Fruit fly (Drosophila melanogaster) whole organism, pupa: Measurements from ENCODE around the gene CG10286.

Experiments used
- CG10348 ChIP-seq: fragments of 200-800 bp; sonication (Bioruptor generic); IDR thresholded peaks from 2 replicates; pipeline ENCODE4 v1.3.6; 2022; ENCODE audit warnings: missing biosample characterization, missing genetic modification characterization
- CG12605 ChIP-seq: fragments of 200-800 bp; sonication (Bioruptor generic); IDR thresholded peaks from 2 replicates; pipeline ENCODE4 v1.3.6; 2022; ENCODE audit warnings: missing biosample characterization, missing genetic modification characterization
- CG13204 ChIP-seq: fragments of 200-800 bp; sonication (Bioruptor generic); optimal IDR thresholded peaks from 2 replicates; lab custom pipeline; 2018; ENCODE audit warnings: missing biosample characterization, mild to moderate bottlenecking, missing genetic modification characterization, moderate library complexity
- CG14655 ChIP-seq: fragments of 200-800 bp; sonication (Bioruptor generic); optimal IDR thresholded peaks from 3 replicates; lab custom pipeline; 2017; ENCODE audit warnings: mild to moderate bottlenecking, missing biosample characterization, missing genetic modification reagents, missing genetic modification characterization
- CG15710 ChIP-seq: fragments of 200-800 bp; sonication (Bioruptor generic); optimal IDR thresholded peaks from 2 replicates; lab custom pipeline; 2018; ENCODE audit warnings: missing biosample characterization, mild to moderate bottlenecking, missing genetic modification characterization, moderate library complexity
- CG17806 ChIP-seq: fragments of 200-800 bp; sonication (Bioruptor generic); optimal IDR thresholded peaks from 2 replicates; lab custom pipeline; 2018; ENCODE audit warnings: missing biosample characterization, mild to moderate bottlenecking, missing genetic modification characterization, moderate library complexity
- CG32121 ChIP-seq: fragments of 200-800 bp; sonication (Bioruptor generic); IDR thresholded peaks from 2 replicates; pipeline ENCODE4 v1.3.6; 2022; ENCODE audit warnings: missing biosample characterization, missing genetic modification characterization
- CG34367 ChIP-seq: fragments of 200-800 bp; sonication (Bioruptor generic); optimal IDR thresholded peaks from 2 replicates; lab custom pipeline; 2018; ENCODE audit warnings: missing biosample characterization, mild to moderate bottlenecking, missing genetic modification characterization
- CG4496 ChIP-seq: fragments of 200-800 bp; sonication (Bioruptor generic); IDR thresholded peaks from 3 replicates; pipeline ENCODE4 v1.3.6; 2022; ENCODE audit warnings: missing biosample characterization, missing genetic modification characterization
- CG8159 ChIP-seq: fragments of 200-800 bp; sonication (Bioruptor generic); optimal IDR thresholded peaks from 3 replicates; lab custom pipeline; 2018; ENCODE audit warnings: missing biosample characterization, mild to moderate bottlenecking, missing genetic modification characterization, moderate library complexity
- CG8301 ChIP-seq: fragments of 200-800 bp; sonication (Bioruptor generic); optimal IDR thresholded peaks from 2 replicates; lab custom pipeline; 2018; ENCODE audit warnings: missing biosample characterization, mild to moderate bottlenecking, missing genetic modification characterization
- CG9948 ChIP-seq: fragments of 200-800 bp; sonication (Bioruptor generic); optimal IDR thresholded peaks from 2 replicates; lab custom pipeline; 2018; ENCODE audit warnings: missing biosample characterization, mild to moderate bottlenecking, missing genetic modification characterization, moderate library complexity
- D1 ChIP-seq: fragments of 200-800 bp; sonication (Bioruptor generic); optimal IDR thresholded peaks from 2 replicates; lab custom pipeline; 2018; ENCODE audit warnings: missing biosample characterization, mild to moderate bottlenecking, missing genetic modification characterization, moderate library complexity
- EcR ChIP-seq: fragments of 200-800 bp; sonication (Bioruptor generic); optimal IDR thresholded peaks from 3 replicates; lab custom pipeline; 2019; ENCODE audit warnings: missing biosample characterization, missing genetic modification characterization, mild to moderate bottlenecking, moderate library complexity, missing genetic modification reagents
- Ets98B ChIP-seq: fragments of 200-800 bp; sonication (Bioruptor generic); IDR thresholded peaks from 2 replicates; pipeline ENCODE4 v1.3.6; 2022; ENCODE audit warnings: missing biosample characterization, missing genetic modification characterization
- Pif1A ChIP-seq: fragments of 200-800 bp; sonication (Bioruptor generic); optimal IDR thresholded peaks from 3 replicates; lab custom pipeline; 2016; ENCODE audit warnings: missing biosample characterization, missing genetic modification characterization
- Pif1B ChIP-seq: fragments of 200-800 bp; sonication (Bioruptor generic); optimal IDR thresholded peaks from 3 replicates; lab custom pipeline; 2016; ENCODE audit warnings: missing biosample characterization, missing genetic modification characterization
- Snoo ChIP-seq: fragments of 200-800 bp; sonication (Bioruptor generic); optimal IDR thresholded peaks from 3 replicates; lab custom pipeline; 2017; ENCODE audit warnings: missing biosample characterization, mild to moderate bottlenecking, missing genetic modification characterization, inconsistent platforms
- fd96Ca ChIP-seq: fragments of 200-800 bp; sonication (Bioruptor generic); IDR thresholded peaks from 3 replicates; pipeline ENCODE4 v1.3.6; 2022; ENCODE audit warnings: missing biosample characterization, missing genetic modification characterization
- gl ChIP-seq: fragments of 200-800 bp; sonication (Bioruptor generic); optimal IDR thresholded peaks from 2 replicates; lab custom pipeline; 2018; ENCODE audit warnings: missing biosample characterization, mild to moderate bottlenecking, missing genetic modification characterization
- rn ChIP-seq: fragments of 200-800 bp; sonication (Bioruptor generic); IDR thresholded peaks from 2 replicates; pipeline ENCODE4 v1.3.6; 2022; ENCODE audit warnings: missing biosample characterization, missing genetic modification characterization

The CG10286 gene

DNA sequence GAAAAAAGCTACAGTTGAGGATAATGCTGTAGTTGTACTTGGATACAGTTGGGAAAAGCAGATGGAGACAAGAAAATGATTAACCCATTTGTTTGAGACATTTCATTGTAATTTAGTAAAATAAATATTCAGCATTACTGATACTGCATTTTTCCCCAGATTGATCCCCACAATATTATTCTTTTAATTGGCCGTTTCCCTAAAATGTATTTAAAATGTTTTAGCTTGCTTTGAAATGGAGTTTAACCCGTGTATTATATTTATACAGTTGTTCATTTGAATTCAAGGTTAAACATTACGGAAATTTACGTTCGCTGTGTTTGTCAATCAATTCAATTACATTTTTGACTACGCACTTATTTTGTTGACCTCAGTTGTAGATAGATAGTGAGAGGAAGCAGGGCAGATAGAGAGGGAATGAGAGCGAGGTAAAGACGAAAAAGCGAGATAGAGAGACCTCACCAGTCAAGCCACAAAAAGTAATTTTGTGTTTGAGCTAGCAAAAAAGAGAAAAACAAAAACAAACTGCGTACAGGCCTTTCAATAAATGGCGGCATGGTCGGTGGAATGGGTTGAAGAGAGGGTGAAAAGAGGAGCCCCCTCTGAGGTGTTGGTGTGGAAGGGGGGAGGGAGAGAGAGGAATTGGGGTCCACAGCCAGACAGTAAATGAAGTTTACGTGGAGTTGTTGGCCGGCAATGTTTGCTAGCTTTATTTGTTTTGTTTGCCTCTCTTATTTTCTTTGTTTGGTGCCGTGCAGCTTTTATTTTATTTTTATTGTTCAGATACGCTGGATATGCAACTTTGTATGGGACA lies 41.9 kb downstream of the CG10286 start:
- TF ChIP-seq Pif1A (GFP tag; lab: Kevin White, UChicago) (peak; percentile 71), CG14655 (peak; percentile 91), CG34367 (tag; lab: Kevin White, UChicago) (peak; percentile 63), CG8159 (peak; percentile 86), CG17806 (tag; lab: Kevin White, UChicago) (peak; percentile 76), CG8301 (tag; lab: Kevin White, UChicago) (peak; percentile 87), Pif1B (GFP tag; lab: Kevin White, UChicago) (peak; percentile 67), CG4496 (GFP tag; lab: Robert Waterston, UW) (peak; percentile 65), CG9948 (tag; lab: Kevin White, UChicago) (peak; percentile 85), CG12605 (GFP tag; lab: Robert Waterston, UW) (peak; percentile 79), gl (peak; percentile 90), Snoo (tag; lab: Kevin White, UChicago) (peak; percentile 71), CG15710 (tag; lab: Kevin White, UChicago) (peak; percentile 75), Ets98B (GFP tag; lab: Robert Waterston, UW) (peak; percentile 70), EcR (GFP tag; lab: Kevin White, UChicago) (peak; percentile 95), D1 (peak; percentile 83), CG13204 (GFP tag; lab: Kevin White, UChicago) (peak; percentile 80), CG32121 (GFP tag; lab: Robert Waterston, UW) (peak; percentile 47), rn (peak; percentile 4; the same call in 1 of the 2 replicates), fd96Ca (GFP tag; lab: Robert Waterston, UW) (peak; percentile 82), CG10348 (GFP tag; lab: Robert Waterston, UW) (0 out of 2 replicates have a peak, but pooled peaks have one; percentile 6)

DNA sequence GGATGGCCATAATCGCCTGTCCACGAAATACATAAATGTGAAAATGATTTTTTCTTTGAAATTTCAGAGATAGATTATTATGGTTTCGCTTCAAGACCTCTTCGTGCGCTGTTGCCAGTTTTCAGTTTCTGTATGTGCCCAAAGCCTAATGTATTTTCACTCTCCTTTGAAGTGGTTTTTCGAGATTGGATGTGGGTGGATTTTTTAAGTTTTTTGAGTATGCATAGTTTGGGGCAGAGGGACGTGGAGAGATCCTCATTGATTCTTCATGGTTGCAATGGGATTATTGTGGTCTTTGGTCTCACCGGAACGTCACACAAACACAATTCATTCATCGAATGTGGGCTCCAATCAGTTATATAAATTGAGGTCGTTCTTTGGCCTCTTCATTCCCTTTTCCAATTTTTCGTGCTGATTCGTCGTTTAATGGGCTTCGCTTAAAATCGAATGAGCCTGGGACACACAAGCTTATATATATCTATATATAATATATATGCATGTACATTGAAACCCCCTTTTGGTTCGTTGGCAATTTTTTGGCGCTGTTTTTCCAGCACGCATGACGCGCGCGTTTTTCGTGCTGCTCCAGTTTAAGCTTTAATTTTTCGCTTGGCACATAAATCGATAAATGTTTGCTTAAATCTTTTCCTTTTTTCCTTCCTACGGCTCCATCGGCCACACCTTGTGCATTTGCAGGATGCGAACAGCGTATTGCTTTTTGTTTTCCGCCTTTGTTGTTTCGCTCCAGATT lies 42.9 kb downstream of the CG10286 start:
- no peak for TF ChIP-seq Snoo (tag; lab: Kevin White, UChicago)
- TF ChIP-seq CG4496 (GFP tag; lab: Robert Waterston, UW): no peak
- no peak for TF ChIP-seq CG17806 (tag; lab: Kevin White, UChicago)
- TF ChIP-seq CG32121 (GFP tag; lab: Robert Waterston, UW): no peak
- TF ChIP-seq CG10348 (GFP tag; lab: Robert Waterston, UW): no peak

DNA sequence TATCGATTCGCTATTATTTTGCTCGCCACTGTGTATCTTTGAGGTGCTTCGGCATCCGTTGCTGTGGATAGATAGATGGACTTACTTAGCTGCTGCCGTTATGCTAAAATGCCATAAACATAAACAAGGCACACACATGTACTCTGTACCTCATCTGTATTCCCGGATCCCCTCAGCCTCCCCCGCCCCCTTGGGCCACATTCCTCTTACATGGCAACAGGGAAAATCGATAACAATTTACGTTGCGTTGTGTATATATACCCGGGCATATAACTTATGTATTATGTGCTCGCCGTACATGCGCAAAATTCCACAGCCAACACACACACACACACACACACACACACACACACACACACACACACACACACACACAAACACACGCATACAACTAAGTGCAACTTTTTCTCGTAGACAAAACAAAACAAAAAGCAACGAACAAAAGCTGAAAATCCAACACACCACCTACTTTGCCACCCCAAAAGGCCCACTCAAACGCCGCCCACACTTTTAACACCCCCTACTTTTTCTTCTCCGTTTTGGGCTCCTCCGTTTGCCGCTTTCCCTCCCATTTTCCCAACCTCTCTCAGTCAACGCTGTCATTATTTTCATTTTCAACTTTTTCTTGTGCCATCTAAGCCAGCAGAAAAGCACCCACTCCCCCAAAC lies 45.1 kb downstream of the CG10286 start:
- TF ChIP-seq Pif1A (GFP tag; lab: Kevin White, UChicago): no peak
- peak; percentile 18 for TF ChIP-seq CG14655

DNA sequence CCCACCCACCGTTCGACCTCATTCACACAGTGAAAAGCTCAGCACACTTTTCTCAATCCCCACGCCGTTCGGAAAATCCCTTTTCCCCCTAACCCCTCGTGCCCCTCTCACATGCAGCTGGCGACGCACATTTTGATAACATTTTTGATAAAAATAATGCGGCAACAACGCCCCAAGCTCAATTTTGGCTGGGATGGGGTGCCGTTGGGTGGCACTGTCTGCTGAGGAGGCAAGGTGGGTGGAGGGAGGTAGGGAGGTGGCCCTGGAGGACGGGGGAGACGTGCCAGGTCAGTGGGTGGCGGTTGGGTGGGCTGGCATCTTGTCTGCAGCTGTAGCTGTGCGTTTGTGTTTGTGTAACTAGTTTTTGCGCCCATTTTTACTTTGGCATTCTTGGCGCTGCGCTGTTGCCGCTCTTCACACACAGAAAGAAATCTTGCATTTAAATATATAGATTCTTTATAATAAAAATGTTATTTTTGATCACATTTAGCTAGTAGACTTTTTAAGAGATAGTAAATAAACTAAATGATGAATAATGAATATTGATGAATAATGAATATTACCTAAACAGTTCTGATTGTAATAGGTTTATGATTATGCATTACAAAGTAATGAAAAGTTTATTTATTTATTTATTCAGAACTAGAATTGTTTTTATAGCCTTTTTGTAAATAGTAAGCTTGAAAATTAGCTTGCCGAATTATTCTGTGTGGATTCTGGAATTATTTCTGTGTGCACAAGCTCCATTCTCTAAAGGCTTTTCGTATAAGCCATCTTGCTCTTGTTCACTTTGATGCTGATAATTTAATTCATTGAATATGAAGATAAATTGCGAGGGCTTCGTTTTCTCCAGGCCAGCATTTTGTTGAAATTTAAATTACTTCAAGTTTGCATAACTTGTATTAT lies 45.9 kb downstream of the CG10286 start:
- no peak for TF ChIP-seq CG12605 (GFP tag; lab: Robert Waterston, UW)
- TF ChIP-seq CG8159: peak; percentile 22
- no peak for TF ChIP-seq CG4496 (GFP tag; lab: Robert Waterston, UW)
- no peak for TF ChIP-seq fd96Ca (GFP tag; lab: Robert Waterston, UW)
- peak; percentile 32 for TF ChIP-seq CG8301 (tag; lab: Kevin White, UChicago)
- TF ChIP-seq CG32121 (GFP tag; lab: Robert Waterston, UW): no peak
- TF ChIP-seq Ets98B (GFP tag; lab: Robert Waterston, UW): peak; percentile 21; the same call in 1 of the 2 replicates
- no peak for TF ChIP-seq Pif1B (GFP tag; lab: Kevin White, UChicago)
- TF ChIP-seq Snoo (tag; lab: Kevin White, UChicago): no peak
- peak; percentile 19 for TF ChIP-seq CG17806 (tag; lab: Kevin White, UChicago)
- TF ChIP-seq CG9948 (tag; lab: Kevin White, UChicago): peak; percentile 26
- no peak for TF ChIP-seq rn
- no peak for TF ChIP-seq EcR (GFP tag; lab: Kevin White, UChicago)
- no peak for TF ChIP-seq CG13204 (GFP tag; lab: Kevin White, UChicago)
- no peak for TF ChIP-seq Pif1A (GFP tag; lab: Kevin White, UChicago)
- TF ChIP-seq CG14655: peak; percentile 62
- no peak for TF ChIP-seq gl
- TF ChIP-seq CG34367 (tag; lab: Kevin White, UChicago): no peak
- no peak for TF ChIP-seq D1
- no peak for TF ChIP-seq CG15710 (tag; lab: Kevin White, UChicago)
- no peak for TF ChIP-seq CG10348 (GFP tag; lab: Robert Waterston, UW)
